Worm (Caenorhabditis elegans) whole organism, L4 larva: ENCODE results near the gene C13A2.1.
"Not testable (repeated sequence)": the region's sequence is repeated elsewhere in the genome, so short reads cannot be mapped to it uniquely, and the experiment has no call there.

Experiments used
- Y105C5A.15 ChIP-seq: fragments of 200-800 bp; sonication (Bioruptor generic); IDR thresholded peaks from 2 replicates; pipeline ENCODE4 v1.3.6; 2022; ENCODE audit warnings: missing genetic modification characterization, missing compliant biosample characterization
- Y48G9A.11 ChIP-seq: fragments of 200-800 bp; sonication (Bioruptor generic); IDR thresholded peaks from 2 replicates; pipeline ENCODE4 v1.3.6; 2022; ENCODE audit warnings: missing genetic modification reagents, missing genetic modification characterization, missing compliant biosample characterization
- ZK337.2 ChIP-seq: fragments of 200-800 bp; sonication (Bioruptor generic); IDR thresholded peaks from 2 replicates; pipeline ENCODE4 v1.3.6; 2022; ENCODE audit warnings: missing genetic modification reagents, missing genetic modification characterization, missing compliant biosample characterization
- aha-1 ChIP-seq: fragments of 150-350 bp; peaks from one replicate; lab custom pipeline; 2014; ENCODE audit warnings: missing biosample characterization, missing genetic modification characterization
- aly-2 ChIP-seq: sonication (generic microtip); optimal IDR thresholded peaks from 2 replicates; lab custom pipeline; 2018; ENCODE audit warnings: missing biosample characterization, missing genetic modification characterization
- ama-1 ChIP-seq: fragments of 150-350 bp; optimal IDR thresholded peaks from 2 replicates; lab custom pipeline; 2014; ENCODE audit warnings: inconsistent platforms, mixed read lengths
- ceh-20 ChIP-seq: fragments of 200-800 bp; sonication (Bioruptor generic); IDR thresholded peaks from 2 replicates; pipeline ENCODE4 v1.3.6; 2022; ENCODE audit warnings: missing genetic modification reagents, missing genetic modification characterization, missing compliant biosample characterization
- ceh-32 ChIP-seq: sonication (generic microtip); optimal IDR thresholded peaks from 2 replicates; lab custom pipeline; 2016; ENCODE audit warnings: mild to moderate bottlenecking, missing genetic modification characterization, missing compliant biosample characterization; ENCODE audit not compliant: poor library complexity
- ctbp-1 ChIP-seq: fragments of 200-800 bp; sonication (Bioruptor generic); IDR thresholded peaks from 2 replicates; pipeline ENCODE4 v1.3.6; 2022; ENCODE audit warnings: missing genetic modification reagents, missing genetic modification characterization, missing compliant biosample characterization
- dmd-9 ChIP-seq: fragments of 200-800 bp; sonication (Bioruptor generic); IDR thresholded peaks from 2 replicates; pipeline ENCODE4 v1.3.6; 2022; ENCODE audit warnings: missing genetic modification reagents, missing genetic modification characterization, missing compliant biosample characterization
- dpl-1 ChIP-seq: fragments of 150-350 bp; optimal IDR thresholded peaks from 2 replicates; lab custom pipeline; 2014; ENCODE audit warnings: missing biosample characterization, missing genetic modification reagents, missing genetic modification characterization
- egl-43 ChIP-seq: fragments of 200-800 bp; sonication (Bioruptor generic); IDR thresholded peaks from 2 replicates; pipeline ENCODE4 v1.3.6; 2022; ENCODE audit warnings: missing genetic modification reagents, missing genetic modification characterization, missing compliant biosample characterization
- fkh-10 ChIP-seq: fragments of 150-350 bp; optimal IDR thresholded peaks from 2 replicates; lab custom pipeline; 2014; ENCODE audit warnings: missing biosample characterization, missing genetic modification reagents, missing genetic modification characterization
- fos-1 ChIP-seq: fragments of 150-350 bp; optimal IDR thresholded peaks from 2 replicates; lab custom pipeline; 2014; ENCODE audit warnings: missing biosample characterization, missing genetic modification characterization
- hif-1 ChIP-seq, 2 experiments: sonication (generic microtip); optimal IDR thresholded peaks; 2 replicates each; lab custom pipeline; 2016 to 2017; ENCODE audit warnings: missing compliant biosample characterization in 2 of 2, missing genetic modification characterization in 2 of 2, missing genetic modification reagents in 2 of 2, missing genotype in 2 of 2, mild to moderate bottlenecking in 1 of 2
- hmg-1.1 ChIP-seq: fragments of 200-800 bp; sonication (Bioruptor generic); IDR thresholded peaks from 2 replicates; pipeline ENCODE4 v1.3.6; 2022; ENCODE audit warnings: missing genetic modification reagents, missing genetic modification characterization, missing compliant biosample characterization
- jun-1 ChIP-seq: fragments of 150-350 bp; optimal IDR thresholded peaks from 2 replicates; lab custom pipeline; 2014; ENCODE audit warnings: missing biosample characterization, missing genetic modification reagents, missing genetic modification characterization
- lin-13 ChIP-seq: fragments of 150-350 bp; optimal IDR thresholded peaks from 2 replicates; lab custom pipeline; 2014; ENCODE audit warnings: missing biosample characterization, missing genetic modification reagents, missing genetic modification characterization
- lin-29 ChIP-seq: fragments of 200-800 bp; sonication (Bioruptor generic); IDR thresholded peaks from 2 replicates; pipeline ENCODE4 v1.3.6; 2022; ENCODE audit warnings: missing genetic modification reagents, missing genetic modification characterization, missing compliant biosample characterization
- lsy-2 ChIP-seq, 2 experiments: fragments of 150-350 bp in 1 of 2; sonication (generic microtip) in 1 of 2; optimal IDR thresholded peaks; 2 replicates each; lab custom pipeline; 2014 to 2017; ENCODE audit warnings: missing biosample characterization in 2 of 2, missing genetic modification characterization in 2 of 2
- madf-9 ChIP-seq: fragments of 200-800 bp; sonication (Bioruptor generic); conservative IDR thresholded peaks from 2 replicates; pipeline ENCODE4 v1.3.6; 2022; ENCODE audit warnings: missing genetic modification reagents, missing genetic modification characterization, missing compliant biosample characterization
- mep-1 ChIP-seq: fragments of 150-350 bp; sonication (generic microtip); optimal IDR thresholded peaks from 3 replicates; lab custom pipeline; 2014; ENCODE audit warnings: missing biosample characterization, missing genetic modification characterization
- mxl-2 ChIP-seq: fragments of 200-800 bp; sonication (Bioruptor generic); conservative IDR thresholded peaks from 2 replicates; pipeline ENCODE4 v1.3.6; 2022; ENCODE audit warnings: missing genetic modification reagents, missing genetic modification characterization, missing compliant biosample characterization
- nhr-10 ChIP-seq: fragments of 150-350 bp; optimal IDR thresholded peaks from 2 replicates; lab custom pipeline; 2014; ENCODE audit warnings: missing biosample characterization, missing genetic modification characterization
- nhr-237 ChIP-seq: sonication (generic microtip); optimal IDR thresholded peaks from 2 replicates; lab custom pipeline; 2017; ENCODE audit warnings: missing biosample characterization, missing genetic modification characterization
- nhr-77 ChIP-seq: fragments of 150-350 bp; optimal IDR thresholded peaks from 2 replicates; lab custom pipeline; 2014; ENCODE audit warnings: missing biosample characterization, missing genetic modification characterization
- sdz-12 ChIP-seq: fragments of 200-800 bp; sonication (Bioruptor generic); optimal IDR thresholded peaks from 2 replicates; lab custom pipeline; 2018; ENCODE audit warnings: mild to moderate bottlenecking, missing genetic modification characterization, missing compliant biosample characterization
- set-16 ChIP-seq: fragments of 200-800 bp; sonication (Bioruptor generic); IDR thresholded peaks from 2 replicates; pipeline ENCODE4 v1.3.6; 2022; ENCODE audit warnings: missing genetic modification reagents, missing genetic modification characterization, missing compliant biosample characterization
- skn-1 ChIP-seq: fragments of 150-350 bp; optimal IDR thresholded peaks from 2 replicates; lab custom pipeline; 2014; ENCODE audit warnings: missing biosample characterization, missing genetic modification characterization
- tra-1 ChIP-seq: fragments of 200-800 bp; sonication (Bioruptor generic); IDR thresholded peaks from 2 replicates; pipeline ENCODE4 v1.3.6; 2022; ENCODE audit warnings: missing genetic modification reagents, missing genetic modification characterization, missing compliant biosample characterization
- unc-62 ChIP-seq, 3 experiments: fragments of 150-350 bp in 1 of 3; sonication (generic microtip); optimal IDR thresholded peaks in 2 of 3; peaks in 1 of 3; 1 replicate in 1 of 3; 2 replicates in 2 of 3; lab custom pipeline; 2014 to 2017; ENCODE audit warnings: missing biosample characterization in 3 of 3, missing genetic modification characterization in 3 of 3, missing genetic modification reagents in 3 of 3, missing genotype in 1 of 3
- vab-7 ChIP-seq: fragments of 200-800 bp; sonication (Bioruptor generic); IDR thresholded peaks from 2 replicates; pipeline ENCODE4 v1.3.6; 2022; ENCODE audit warnings: missing genetic modification reagents, missing genetic modification characterization, missing compliant biosample characterization
- ztf-7 ChIP-seq: fragments of 150-350 bp; optimal IDR thresholded peaks from 2 replicates; lab custom pipeline; 2014; ENCODE audit warnings: missing biosample characterization, missing genetic modification characterization

The C13A2.1 gene

DNA sequence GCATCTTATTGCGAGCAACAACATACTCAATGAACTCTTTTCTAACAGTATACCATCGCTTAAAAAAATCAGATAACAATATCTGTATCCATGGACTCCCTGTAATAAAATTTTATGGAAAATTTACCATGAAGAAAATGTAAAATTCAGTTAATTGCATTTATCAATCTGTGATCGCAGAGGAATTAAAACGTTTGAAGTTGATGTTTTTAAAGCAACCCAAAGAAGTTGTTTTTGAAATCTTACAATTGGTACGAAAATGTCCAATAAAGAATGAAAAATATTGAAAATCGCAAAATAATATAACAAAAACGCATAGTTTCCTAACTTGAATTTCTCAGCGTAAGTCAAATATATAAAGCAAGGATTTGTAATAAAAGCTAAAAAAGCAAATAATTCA lies 8.5 kb downstream of the C13A2.1 start, which contains the start of gene srj-32 (continued):
- no peak for TF ChIP-seq nhr-10 (tag; lab: Kevin White, UChicago)

DNA sequence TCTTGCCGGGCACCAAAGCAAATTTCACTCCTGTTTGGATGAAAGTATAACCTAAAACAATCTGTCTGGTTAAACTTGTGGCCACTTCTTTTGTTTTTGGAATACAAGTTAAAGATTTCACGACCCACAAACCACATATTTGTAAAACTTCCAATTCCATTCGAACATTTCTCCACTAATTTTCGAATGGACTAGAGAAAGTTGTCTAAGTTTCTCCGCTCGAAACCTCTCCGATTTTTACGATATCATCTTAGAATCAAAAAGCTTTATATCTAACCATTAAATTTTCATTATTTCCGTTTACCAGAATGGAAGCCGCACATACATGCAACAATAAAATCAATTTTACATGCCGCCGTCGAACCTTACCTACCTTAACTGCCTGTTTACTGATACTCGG lies 9.7 kb downstream of the C13A2.1 start, which contains the start of gene F07G11.3:
Gene F07G11.3, plus strand, starts transcription at position 301 of the 400 bp plus-strand sequence.
- TF ChIP-seq vab-7: no peak
- peak in 1 of 2 experiments; percentile 55 for TF ChIP-seq unc-62 (GFP tag; optimal IDR thresholded peaks at IDR 0.05 in 1 of 2; lab: Kevin White, UChicago)
- no peak for TF ChIP-seq unc-62 (tag; optimal IDR thresholded peaks at IDR 0.05; lab: Kevin White, UChicago)

DNA sequence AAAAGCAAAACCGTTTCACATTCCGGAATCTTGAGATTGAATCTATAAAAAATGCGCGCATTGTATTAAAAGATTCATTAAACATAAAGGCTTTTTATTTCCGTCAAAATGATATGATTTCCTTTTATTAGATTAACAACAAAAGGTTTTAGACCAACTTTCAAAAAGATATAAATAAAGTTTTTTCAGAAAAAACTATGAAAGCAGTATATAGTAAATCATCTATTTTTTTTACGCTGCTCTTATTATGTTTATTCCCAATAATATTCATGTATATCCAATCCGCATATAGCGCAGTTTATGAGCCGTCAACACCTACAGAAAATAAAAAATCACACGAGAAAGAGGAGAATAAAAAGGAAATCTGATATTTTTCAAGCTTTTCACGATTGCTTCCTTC lies 15.7 kb downstream of the C13A2.1 start, which contains the start of gene F07G11.2:
Gene F07G11.2, plus strand, starts transcription at position 301 of the 400 bp plus-strand sequence.
- TF ChIP-seq ZK337.2 (GFP tag; lab: Robert Waterston, UW); sdz-12 (GFP tag; lab: Kevin White, UChicago); tra-1 (GFP tag; lab: Robert Waterston, UW): not testable (repeated sequence)
- TF ChIP-seq, all 104 proteins: peak for 0; not testable (repeated sequence) for 104

DNA sequence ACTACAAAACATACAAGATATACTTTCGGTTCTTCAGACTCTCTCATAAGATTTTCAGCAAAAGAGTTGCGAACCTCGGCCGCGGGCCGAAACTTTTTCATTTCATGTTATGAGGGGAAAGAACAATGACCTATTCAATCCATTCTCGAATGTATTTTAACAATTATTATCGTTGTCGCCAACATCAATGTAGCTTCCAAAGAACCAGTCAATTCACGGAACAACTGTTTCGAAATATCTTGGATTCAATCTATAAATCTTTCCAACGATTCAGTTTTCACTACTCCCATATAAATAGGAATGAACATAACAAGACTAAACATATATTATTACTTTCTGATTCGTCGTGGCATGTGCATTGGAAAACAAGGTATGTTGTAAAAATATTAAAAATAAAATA lies 18.3 kb downstream of the C13A2.1 start, which contains the start of gene F07G11.1:
Gene F07G11.1, plus strand, starts transcription at position 301 of the 400 bp plus-strand sequence.
- TF ChIP-seq ZK337.2 (GFP tag; lab: Robert Waterston, UW) (no peak), Y48G9A.11 (GFP tag; lab: Robert Waterston, UW) (no peak), jun-1 (no peak), lsy-2 (tag; optimal IDR thresholded peaks at IDR 0.05; lab: Kevin White, UChicago) (no peak), ama-1 (lab: Kevin White, UChicago) (no peak), aly-2 (tag; lab: Kevin White, UChicago) (no peak), nhr-237 (tag; lab: Kevin White, UChicago) (no peak), ceh-32 (tag; lab: Kevin White, UChicago) (no peak)

DNA sequence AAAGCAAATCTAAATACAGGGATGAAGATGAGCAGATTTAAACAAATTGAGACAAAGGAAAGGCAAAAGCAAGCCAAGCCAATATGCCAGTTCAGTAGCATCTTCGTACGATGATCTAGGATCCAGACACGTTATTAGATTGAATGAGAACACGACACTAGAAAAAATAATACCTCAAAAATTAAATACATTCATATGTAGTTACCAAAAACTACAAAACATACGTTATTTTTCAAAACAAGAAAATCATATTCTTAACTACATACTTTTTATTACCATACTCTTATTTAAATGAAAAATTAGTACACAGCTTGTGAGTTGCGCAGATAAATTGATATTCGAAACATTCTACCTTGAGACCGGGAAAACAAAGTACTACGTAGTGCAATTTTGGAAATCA lies 24.4 kb downstream of the C13A2.1 start, which contains the start of gene srx-6:
Gene srx-6, minus strand, starts transcription at position 101 of the 400 bp plus-strand sequence.
- TF ChIP-seq Y105C5A.15 (GFP tag; lab: Robert Waterston, UW): no peak
- no peak for TF ChIP-seq fkh-10 (GFP tag; lab: Kevin White, UChicago)
- TF ChIP-seq jun-1: no peak
- TF ChIP-seq hif-1 (tag; optimal IDR thresholded peaks at IDR 0.05; lab: Kevin White, UChicago): no peak
- TF ChIP-seq ztf-7 (tag; lab: Kevin White, UChicago): no peak
- no peak for TF ChIP-seq dpl-1 (GFP tag; lab: Kevin White, UChicago)
- TF ChIP-seq ctbp-1: no peak

DNA sequence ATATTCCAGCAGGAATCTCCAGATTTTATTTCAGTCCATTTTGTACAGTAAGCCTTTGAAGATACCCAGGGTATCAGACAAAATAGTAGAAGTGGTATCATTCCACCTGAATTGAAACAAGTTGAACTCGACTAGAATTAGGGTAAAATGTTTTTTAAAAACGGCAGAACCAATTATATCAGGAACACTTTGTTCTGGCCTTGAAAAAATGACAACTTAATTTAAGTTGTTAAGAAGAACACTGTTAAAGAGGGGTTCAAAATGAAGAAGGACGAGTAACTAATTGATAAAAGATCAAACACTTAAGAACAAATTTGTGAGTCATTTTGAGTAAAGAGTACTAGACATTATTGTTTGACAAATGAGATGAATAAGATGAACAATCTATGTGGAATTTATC lies 32.1 kb downstream of the C13A2.1 start, which contains the start of gene lmd-4:
Gene lmd-4, minus strand, starts transcription at position 101 of the 400 bp plus-strand sequence.
- TF ChIP-seq lin-13 (GFP tag; lab: Kevin White, UChicago) (no peak), set-16 (GFP tag; lab: Robert Waterston, UW) (no peak), mep-1 (no peak), fos-1 (tag; lab: Kevin White, UChicago) (no peak), ceh-20 (no peak), egl-43 (GFP tag; lab: Robert Waterston, UW) (no peak), aha-1 (no peak), aly-2 (tag; lab: Kevin White, UChicago) (no peak), lin-29 (GFP tag; lab: Robert Waterston, UW) (no peak), nhr-77 (tag; lab: Kevin White, UChicago) (no peak), unc-62 (GFP tag; optimal IDR thresholded peaks at IDR 0.05 in 1 of 2; lab: Kevin White, UChicago) (no peak), unc-62 (tag; optimal IDR thresholded peaks at IDR 0.05; lab: Kevin White, UChicago) (no peak), fkh-10 (GFP tag; lab: Kevin White, UChicago) (no peak), mxl-2 (GFP tag; lab: Robert Waterston, UW) (no peak), dmd-9 (GFP tag; lab: Robert Waterston, UW) (no peak), skn-1 (tag; lab: Kevin White, UChicago) (no peak), madf-9 (GFP tag; lab: Robert Waterston, UW) (no peak), hmg-1.1 (no peak), tra-1 (GFP tag; lab: Robert Waterston, UW) (no peak)
